Worm (Caenorhabditis elegans) whole organism, dauer: ENCODE measurements around the gene sqv-1.
"Not testable (repeated sequence)": the region's sequence is repeated elsewhere in the genome, so short reads cannot be mapped to it uniquely, and the experiment has no call there.

Experiments
- unc-62 ChIP-seq: sonication (generic microtip); optimal IDR thresholded peaks from 2 replicates; lab custom pipeline; 2017; ENCODE audit warnings: missing biosample characterization, missing genetic modification reagents, missing genetic modification characterization

The sqv-1 gene

DNA sequence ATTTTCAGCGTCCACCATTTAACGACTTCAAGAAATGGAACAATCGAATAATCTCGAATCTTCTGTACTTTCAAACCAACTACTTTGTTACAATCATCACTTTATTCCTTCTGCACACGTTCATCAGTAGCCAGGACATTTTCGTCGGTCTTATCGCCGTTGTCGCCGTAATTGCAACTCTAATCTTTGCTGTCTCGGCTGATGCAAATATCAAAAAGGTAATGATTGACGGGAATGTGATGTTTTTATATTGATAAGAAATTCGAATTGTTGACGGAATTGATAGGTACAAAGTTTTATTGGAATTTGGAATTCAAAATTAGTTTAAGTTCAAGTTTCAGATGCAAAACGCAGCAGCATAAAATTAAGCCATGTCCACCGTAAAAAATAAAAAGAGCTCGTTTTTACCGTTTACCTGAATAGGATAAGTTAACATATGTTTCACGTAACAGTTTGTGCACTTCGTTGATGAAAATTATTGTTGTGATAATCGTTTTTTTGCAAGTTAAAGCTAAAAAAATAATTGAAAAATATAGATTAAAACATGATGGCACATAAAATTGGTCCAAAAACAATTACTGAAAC, 19.4 kb downstream of the sqv-1 start:
- TF ChIP-seq unc-62 (GFP tag; lab: Kevin White, UChicago) = no peak

DNA sequence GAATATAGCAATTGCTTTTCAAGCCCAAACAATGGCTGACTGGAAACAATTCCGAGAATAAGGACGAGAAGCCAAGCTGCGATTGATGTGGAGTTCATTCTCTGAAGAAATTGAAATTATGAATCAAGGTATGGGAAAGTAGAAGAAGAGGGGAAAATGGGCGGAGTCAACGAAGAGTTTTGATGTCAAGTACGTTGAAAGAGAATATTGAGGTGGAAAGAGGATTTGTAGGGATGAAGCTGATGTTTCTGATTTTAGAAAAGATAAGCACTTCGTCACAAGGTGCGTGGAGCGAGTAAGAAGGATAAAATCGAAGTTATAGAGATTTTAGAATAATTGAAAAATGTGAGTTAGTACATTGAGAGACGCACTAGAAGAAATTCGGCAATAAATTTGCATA, 21.8 kb downstream of the sqv-1 start, which contains the start of gene D2096.9:
Gene D2096.9, minus strand, starts transcription at position 101 of the 400 bp plus-strand sequence.
- no peak for TF ChIP-seq unc-62 (GFP tag; lab: Kevin White, UChicago)

DNA sequence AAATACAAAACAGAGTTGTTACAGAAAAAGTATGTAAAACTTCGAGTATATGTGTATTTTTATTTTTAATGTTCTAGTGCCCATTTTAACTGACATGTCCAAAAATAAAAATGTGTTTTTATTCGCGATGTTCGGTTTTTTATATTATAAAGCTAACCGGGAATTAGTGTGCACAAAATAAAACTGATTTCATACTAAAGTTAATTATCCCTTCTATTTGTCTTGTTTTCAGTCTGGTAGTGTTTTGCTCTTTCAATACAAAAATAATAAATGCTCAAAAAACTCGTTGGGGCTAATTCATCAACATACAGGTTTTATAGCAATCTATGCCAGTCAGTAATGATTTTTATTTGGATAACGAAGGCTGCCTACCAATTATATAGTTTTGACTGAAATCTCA, 23.8 kb downstream of the sqv-1 start:
- TF ChIP-seq unc-62 (GFP tag; lab: Kevin White, UChicago) = no peak

DNA sequence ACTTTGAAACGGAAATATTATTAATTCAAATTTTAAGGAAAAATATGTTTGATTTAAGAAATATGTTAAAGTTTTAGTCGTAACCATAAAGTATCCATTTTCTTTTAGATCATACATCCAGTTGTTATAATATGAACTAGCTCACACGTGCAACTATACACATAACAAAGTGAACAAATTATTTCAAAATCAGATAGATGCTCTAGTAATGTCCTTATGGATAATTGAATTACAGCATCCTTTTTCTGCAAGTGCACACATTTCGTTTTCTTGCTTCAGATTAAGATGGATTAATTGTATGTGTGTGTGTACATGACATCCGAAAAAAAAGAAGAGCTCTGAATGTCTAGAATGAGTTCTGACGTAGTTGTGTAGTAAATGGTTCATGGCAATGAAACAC, 24.7 kb downstream of the sqv-1 start:
- no peak for TF ChIP-seq unc-62 (GFP tag; lab: Kevin White, UChicago)

DNA sequence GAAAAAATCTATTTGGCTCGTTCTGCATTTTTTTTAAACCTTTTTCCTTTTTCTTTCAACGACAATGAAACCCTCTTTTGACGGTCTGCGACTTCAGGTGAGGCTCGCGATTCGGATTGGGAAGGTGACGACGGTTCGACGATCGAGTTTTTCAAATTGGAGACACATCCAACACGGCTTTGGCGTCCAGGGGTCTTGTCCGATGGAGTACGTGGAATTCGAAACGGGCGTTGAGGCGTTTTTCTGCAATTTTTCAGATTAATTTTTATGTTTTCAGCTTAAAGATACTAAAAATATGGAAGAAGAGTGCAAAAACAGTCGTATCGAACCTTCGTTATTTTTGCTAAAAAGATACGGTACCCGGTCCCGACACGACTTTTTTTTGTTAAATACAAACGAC, 28.2 kb downstream of the sqv-1 start, which contains the start of gene D2096.10:
Gene D2096.10, minus strand, starts transcription at position 101 of the 400 bp plus-strand sequence.
- not testable (repeated sequence) for TF ChIP-seq unc-62 (GFP tag; lab: Kevin White, UChicago)

DNA sequence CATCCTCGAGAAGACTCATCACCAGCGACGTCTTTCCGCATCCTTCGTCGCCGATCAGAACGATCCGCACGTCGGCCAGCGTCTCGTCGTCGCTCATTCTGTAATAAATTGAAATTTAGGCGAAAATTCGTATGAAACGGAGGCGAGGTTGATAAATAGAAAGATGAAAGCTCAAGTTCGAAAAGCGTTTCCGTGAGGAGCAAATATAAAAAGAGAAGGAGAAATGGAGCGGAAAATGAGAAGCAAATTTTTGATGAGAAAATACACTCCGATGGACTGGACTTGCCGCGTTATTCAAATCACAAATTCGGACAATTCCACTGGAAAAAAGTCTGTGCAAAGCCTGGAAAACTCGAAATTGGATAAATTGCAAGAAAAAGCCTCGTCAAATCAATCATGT, 33.2 kb downstream of the sqv-1 start, which contains the start of gene D2096.11:
Gene D2096.11, minus strand, starts transcription at position 101 of the 400 bp plus-strand sequence.
- no peak for TF ChIP-seq unc-62 (GFP tag; lab: Kevin White, UChicago)

DNA sequence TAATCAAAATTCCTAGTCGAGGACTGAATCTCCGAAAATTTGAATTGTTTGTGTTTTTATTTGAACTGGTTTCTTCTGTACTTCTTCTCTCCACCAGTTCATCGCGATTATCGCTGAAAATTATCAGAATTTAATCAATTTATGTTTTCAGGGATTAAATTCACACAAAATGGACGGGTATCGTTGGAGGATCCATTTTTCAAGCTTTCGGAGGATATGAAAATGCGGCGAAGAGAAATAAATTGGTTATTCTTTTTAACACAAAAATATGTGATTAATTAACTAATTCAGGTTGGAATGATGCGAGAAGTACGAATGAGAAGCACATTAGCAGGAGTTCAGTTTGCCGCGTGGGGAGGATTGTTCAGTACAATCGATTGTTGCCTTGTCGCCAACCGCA, 35.4 kb downstream of the sqv-1 start, which contains the start of gene timm-17B.2:
Gene timm-17B.2, plus strand, starts transcription at position 301 of the 400 bp plus-strand sequence.
- TF ChIP-seq unc-62 (GFP tag; lab: Kevin White, UChicago) = no peak

DNA sequence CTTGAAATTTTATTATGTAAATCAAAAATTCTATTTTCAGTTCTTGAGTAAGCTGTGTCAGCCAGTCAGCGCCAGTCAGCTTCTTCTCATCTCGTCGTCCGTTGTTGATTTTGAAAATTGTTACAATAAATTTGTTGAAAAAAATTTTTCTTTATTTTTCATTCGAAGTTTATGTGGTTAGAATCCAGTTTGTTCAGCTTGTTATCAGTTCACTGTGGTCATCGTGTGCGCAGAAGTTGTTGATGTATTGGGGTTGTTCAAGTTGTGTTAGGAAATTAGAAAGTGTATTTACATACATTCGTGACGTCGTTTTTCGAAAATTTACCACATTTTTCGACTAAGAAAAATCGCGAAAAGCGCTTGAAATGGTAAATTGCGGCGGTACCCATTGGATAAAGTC, 36.9 kb downstream of the sqv-1 start:
- no peak for TF ChIP-seq unc-62 (GFP tag; lab: Kevin White, UChicago)
